Fruit fly (Drosophila melanogaster) whole organism, embryonic: Measurements from ENCODE around the gene Delta.
A peak's percentile ranks its signal among the peaks of the same experiment; 100 is the strongest.

Experiments used
- CG10431 ChIP-seq: fragments of 200-800 bp; sonication (Bioruptor generic); optimal IDR thresholded peaks from 3 replicates; lab custom pipeline; 2018; ENCODE audit warnings: missing biosample characterization, mild to moderate bottlenecking, missing genetic modification characterization
- CG10565 ChIP-seq: fragments of 200-800 bp; sonication (Bioruptor generic); optimal IDR thresholded peaks from 3 replicates; lab custom pipeline; 2016; ENCODE audit warnings: missing biosample characterization, mild to moderate bottlenecking, missing genetic modification characterization
- CG10654 ChIP-seq: fragments of 200-800 bp; sonication (Bioruptor generic); optimal IDR thresholded peaks from 2 replicates; lab custom pipeline; 2016; ENCODE audit warnings: missing biosample characterization, missing genetic modification characterization
- CG12769 ChIP-seq: fragments of 200-800 bp; sonication (Bioruptor generic); optimal IDR thresholded peaks from 2 replicates; lab custom pipeline; 2019; ENCODE audit warnings: missing biosample characterization, mild to moderate bottlenecking, missing genetic modification characterization, moderate library complexity
- CG13296 ChIP-seq: fragments of 200-800 bp; sonication (Bioruptor generic); optimal IDR thresholded peaks from 3 replicates; lab custom pipeline; 2018; ENCODE audit warnings: missing biosample characterization, mild to moderate bottlenecking, missing genetic modification characterization
- CG16779 ChIP-seq: fragments of 200-800 bp; sonication (Bioruptor generic); IDR thresholded peaks from 2 replicates; pipeline ENCODE4 v1.3.6; 2022; ENCODE audit warnings: missing biosample characterization, missing genetic modification characterization
- CG17612 ChIP-seq: fragments of 200-800 bp; sonication (Bioruptor generic); IDR thresholded peaks from 2 replicates; pipeline ENCODE4 v1.3.6; 2022; ENCODE audit warnings: missing biosample characterization, missing genetic modification characterization
- CG17829 ChIP-seq: fragments of 200-800 bp; optimal IDR thresholded peaks from 2 replicates; lab custom pipeline; 2019; ENCODE audit warnings: missing biosample characterization, mild to moderate bottlenecking, missing genetic modification characterization, moderate library complexity
- CG17912 ChIP-seq: fragments of 200-800 bp; sonication (Bioruptor generic); optimal IDR thresholded peaks from 2 replicates; lab custom pipeline; 2018; ENCODE audit warnings: missing biosample characterization, mild to moderate bottlenecking, missing genetic modification characterization
- CG1832 ChIP-seq: fragments of 200-800 bp; sonication (Bioruptor generic); optimal IDR thresholded peaks from 2 replicates; lab custom pipeline; 2017; ENCODE audit warnings: missing biosample characterization, mild to moderate bottlenecking, missing genetic modification characterization, inconsistent platforms
- CG2116 ChIP-seq: fragments of 200-800 bp; sonication (Bioruptor generic); optimal IDR thresholded peaks from 3 replicates; lab custom pipeline; 2018; ENCODE audit warnings: missing biosample characterization, mild to moderate bottlenecking, missing genetic modification characterization
- CG2712 ChIP-seq: fragments of 200-800 bp; optimal IDR thresholded peaks from 3 replicates; lab custom pipeline; 2019; ENCODE audit warnings: missing biosample characterization, mild to moderate bottlenecking, missing genetic modification characterization, moderate library complexity
- CG31365 ChIP-seq: fragments of 200-800 bp; sonication (Bioruptor generic); optimal IDR thresholded peaks from 2 replicates; lab custom pipeline; 2018; ENCODE audit warnings: missing biosample characterization, mild to moderate bottlenecking, missing genetic modification characterization
- CG31388 ChIP-seq: fragments of 200-800 bp; sonication (Bioruptor generic); optimal IDR thresholded peaks from 2 replicates; lab custom pipeline; 2016; ENCODE audit warnings: missing biosample characterization, missing genetic modification characterization
- CG34422 ChIP-seq: fragments of 200-800 bp; sonication (Bioruptor generic); IDR thresholded peaks from 3 replicates; pipeline ENCODE4 v1.3.6; 2022; ENCODE audit warnings: missing biosample characterization, missing genetic modification characterization
- CG4328 ChIP-seq: fragments of 200-800 bp; sonication (Bioruptor generic); optimal IDR thresholded peaks from 3 replicates; lab custom pipeline; 2017; ENCODE audit warnings: missing biosample characterization, missing genetic modification reagents, missing genetic modification characterization
- CG4404 ChIP-seq: fragments of 200-800 bp; sonication (Bioruptor generic); IDR thresholded peaks from 2 replicates; pipeline ENCODE4 v1.3.6; 2022; ENCODE audit warnings: missing biosample characterization, missing genetic modification characterization
- CG8089 ChIP-seq: fragments of 200-800 bp; sonication (Bioruptor generic); optimal IDR thresholded peaks from 3 replicates; lab custom pipeline; 2016; ENCODE audit warnings: missing biosample characterization, missing genetic modification characterization
- CG8290 ChIP-seq, 3 experiments: fragments of 200-800 bp; sonication (Bioruptor generic); optimal IDR thresholded peaks; 2 replicates each; lab custom pipeline; 2016 to 2019; ENCODE audit warnings: missing biosample characterization in 3 of 3, missing genetic modification characterization in 3 of 3, mild to moderate bottlenecking in 2 of 3, moderate library complexity in 1 of 3
- CG8924 ChIP-seq: fragments of 200-800 bp; optimal IDR thresholded peaks from 3 replicates; lab custom pipeline; 2019; ENCODE audit warnings: missing biosample characterization, mild to moderate bottlenecking, missing genetic modification characterization, moderate library complexity
- CG9727 ChIP-seq: fragments of 200-800 bp; sonication (Bioruptor generic); optimal IDR thresholded peaks from 3 replicates; lab custom pipeline; 2017; ENCODE audit warnings: missing biosample characterization, mild to moderate bottlenecking, missing genetic modification characterization
- CG9817 ChIP-seq: fragments of 200-800 bp; sonication (Bioruptor generic); optimal IDR thresholded peaks from 2 replicates; lab custom pipeline; 2018; ENCODE audit warnings: missing biosample characterization, mild to moderate bottlenecking, missing genetic modification characterization, moderate library complexity
- Dll ChIP-seq: fragments of 200-800 bp; sonication (Bioruptor generic); IDR thresholded peaks from 4 replicates; pipeline ENCODE4 v1.3.6; 2022; ENCODE audit warnings: missing biosample characterization, missing genetic modification characterization; ENCODE audit not compliant: partially characterized antibody
- E2f2 ChIP-seq: fragments of 200-800 bp; sonication (Bioruptor generic); IDR thresholded peaks from 2 replicates; pipeline ENCODE4 v1.3.6; 2022; ENCODE audit warnings: missing biosample characterization, missing genetic modification characterization
- Ets97D ChIP-seq: fragments of 200-800 bp; sonication (Bioruptor generic); optimal IDR thresholded peaks from 3 replicates; lab custom pipeline; 2016; ENCODE audit warnings: missing biosample characterization, missing genetic modification characterization
- HLH3B ChIP-seq: fragments of 200-800 bp; sonication (Bioruptor generic); IDR thresholded peaks from 2 replicates; pipeline ENCODE4 v1.3.6; 2022; ENCODE audit warnings: missing biosample characterization, missing genetic modification characterization
- HLHmδ ChIP-seq: fragments of 200-800 bp; sonication (Bioruptor generic); optimal IDR thresholded peaks from 2 replicates; lab custom pipeline; 2018; ENCODE audit warnings: missing biosample characterization, mild to moderate bottlenecking, missing genetic modification characterization, moderate library complexity
- Hey ChIP-seq: fragments of 200-800 bp; sonication (Bioruptor generic); optimal IDR thresholded peaks from 3 replicates; lab custom pipeline; 2018; ENCODE audit warnings: missing biosample characterization, mild to moderate bottlenecking, missing genetic modification characterization
- HmgD ChIP-seq: fragments of 200-800 bp; sonication (Bioruptor generic); optimal IDR thresholded peaks from 3 replicates; lab custom pipeline; 2016; ENCODE audit warnings: missing biosample characterization, missing genetic modification characterization
- MESR4 ChIP-seq: fragments of 200-800 bp; sonication (Bioruptor generic); optimal IDR thresholded peaks from 2 replicates; lab custom pipeline; 2018; ENCODE audit warnings: missing biosample characterization, mild to moderate bottlenecking, missing genetic modification characterization, moderate library complexity
- NFAT ChIP-seq: fragments of 200-800 bp; sonication (Bioruptor generic); IDR thresholded peaks from 2 replicates; pipeline ENCODE4 v1.3.6; 2022; ENCODE audit warnings: missing biosample characterization, missing genetic modification characterization
- Oli ChIP-seq: fragments of 200-800 bp; sonication (Bioruptor generic); optimal IDR thresholded peaks from 2 replicates; lab custom pipeline; 2018; ENCODE audit warnings: missing biosample characterization, mild to moderate bottlenecking, missing genetic modification characterization, moderate library complexity
- Sox100B ChIP-seq: fragments of 200-800 bp; sonication (Bioruptor generic); optimal IDR thresholded peaks from 3 replicates; lab custom pipeline; 2018; ENCODE audit warnings: missing biosample characterization, mild to moderate bottlenecking, missing genetic modification characterization
- aop ChIP-seq: fragments of 200-800 bp; sonication (Bioruptor generic); IDR thresholded peaks from 2 replicates; pipeline ENCODE4 v1.3.6; 2022; ENCODE audit warnings: missing biosample characterization, missing genetic modification characterization
- bab2 ChIP-seq: fragments of 200-800 bp; sonication (Bioruptor generic); optimal IDR thresholded peaks from 2 replicates; lab custom pipeline; 2016; ENCODE audit warnings: missing biosample characterization, missing genetic modification characterization
- bsh ChIP-seq, 2 experiments: fragments of 200-800 bp; sonication (Bioruptor generic); optimal IDR thresholded peaks; 2 replicates each; lab custom pipeline; 2017 to 2018; ENCODE audit warnings: mild to moderate bottlenecking in 2 of 2, missing biosample characterization in 2 of 2, missing genetic modification characterization in 2 of 2, moderate library complexity in 1 of 2
- chm ChIP-seq: fragments of 200-800 bp; sonication (Bioruptor generic); IDR thresholded peaks from 2 replicates; pipeline ENCODE4 v1.3.6; 2022; ENCODE audit warnings: missing biosample characterization, missing genetic modification characterization
- eve ChIP-seq, 2 experiments: fragments of >200 bp; optimal IDR thresholded peaks; 2 replicates each; lab custom pipeline; 2017; ENCODE audit warnings: missing biosample characterization in 2 of 2, missing genetic modification characterization in 2 of 2
- gro ChIP-seq: fragments of 200-800 bp; sonication (Bioruptor generic); optimal IDR thresholded peaks from 2 replicates; lab custom pipeline; 2016; ENCODE audit warnings: missing biosample characterization, missing genetic modification characterization
- lab ChIP-seq: fragments of 200-800 bp; sonication (Bioruptor generic); optimal IDR thresholded peaks from 3 replicates; lab custom pipeline; 2017; ENCODE audit warnings: missing biosample characterization, missing genetic modification characterization, mild to moderate bottlenecking, moderate library complexity, missing genetic modification reagents
- nmo ChIP-seq: fragments of 200-800 bp; sonication (Bioruptor generic); optimal IDR thresholded peaks from 2 replicates; lab custom pipeline; 2018; ENCODE audit warnings: missing biosample characterization, mild to moderate bottlenecking, missing genetic modification characterization, moderate library complexity
- oc ChIP-seq: fragments of 200-800 bp; sonication (Bioruptor generic); optimal IDR thresholded peaks from 2 replicates; lab custom pipeline; 2018; ENCODE audit warnings: missing biosample characterization, mild to moderate bottlenecking, missing genetic modification characterization, moderate library complexity
- otp ChIP-seq: fragments of 200-800 bp; sonication (Bioruptor generic); IDR thresholded peaks from 3 replicates; pipeline ENCODE4, ENCODE4 v1.3.6; 2022; ENCODE audit warnings: missing biosample characterization, missing genetic modification characterization
- sens ChIP-seq: fragments of 200-800 bp; sonication (Bioruptor generic); peaks from one replicate; lab custom pipeline; 2016; ENCODE audit warnings: missing biosample characterization, missing genetic modification characterization
- sima ChIP-seq: fragments of 200-800 bp; sonication (Bioruptor generic); optimal IDR thresholded peaks from 2 replicates; lab custom pipeline; 2016; ENCODE audit warnings: missing biosample characterization, missing genetic modification characterization
- tio ChIP-seq: fragments of 200-800 bp; sonication (Bioruptor generic); optimal IDR thresholded peaks from 2 replicates; lab custom pipeline; 2017; ENCODE audit warnings: missing biosample characterization, missing genetic modification characterization, inconsistent platforms
- wek ChIP-seq: fragments of 200-800 bp; sonication (Bioruptor generic); optimal IDR thresholded peaks from 3 replicates; lab custom pipeline; 2018; ENCODE audit warnings: missing biosample characterization, mild to moderate bottlenecking, missing genetic modification characterization, moderate library complexity
- yki ChIP-seq: fragments of >200 bp; optimal IDR thresholded peaks from 3 replicates; lab custom pipeline; 2018
- zen2 ChIP-seq: fragments of 200-800 bp; sonication (Bioruptor generic); IDR thresholded peaks from 3 replicates; pipeline ENCODE4 v1.3.6; 2022; ENCODE audit warnings: missing biosample characterization, missing genetic modification characterization; ENCODE audit not compliant: partially characterized antibody
- zf30C ChIP-seq: fragments of 200-800 bp; sonication (Bioruptor generic); optimal IDR thresholded peaks from 3 replicates; lab custom pipeline; 2018; ENCODE audit warnings: missing biosample characterization, mild to moderate bottlenecking, missing genetic modification characterization

Delta gene

DNA sequence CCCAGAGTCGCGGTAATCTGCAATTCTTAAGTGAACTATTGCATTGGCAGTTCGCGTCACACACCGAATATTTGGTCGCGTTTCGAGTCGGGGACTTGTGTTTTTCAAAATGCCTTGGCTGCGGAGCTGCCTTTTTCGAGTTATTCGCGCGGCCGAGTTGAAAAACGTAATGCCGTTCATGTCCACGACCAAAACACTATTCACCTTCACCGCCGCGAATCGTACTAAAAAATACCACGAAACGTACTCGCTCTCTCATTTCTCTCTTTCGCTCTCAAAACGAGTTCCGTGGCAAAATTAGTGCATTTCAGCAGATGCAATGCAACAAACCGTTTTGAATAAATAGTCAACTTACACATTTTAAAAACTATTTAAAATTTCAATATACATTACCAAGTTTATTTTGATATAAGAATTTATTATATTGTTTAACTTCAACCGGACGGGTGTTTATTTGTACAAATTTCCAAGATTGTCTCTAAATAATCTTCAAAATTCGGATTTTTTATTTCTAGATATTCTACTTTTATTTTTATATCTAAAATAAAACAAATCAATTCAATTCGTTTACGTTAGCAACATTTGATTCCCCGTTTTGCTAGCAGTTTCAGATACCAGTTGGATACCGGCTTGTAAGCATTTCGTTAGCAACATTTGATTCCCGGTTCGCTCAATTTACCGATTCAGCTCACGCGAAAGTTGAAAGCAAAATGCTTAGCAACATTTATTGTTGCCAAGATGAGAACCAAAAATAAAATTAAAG, at the start of gene Delta (continued):
- TF ChIP-seq otp (GFP tag; lab: Robert Waterston, UW) (no peak), eve (GFP tag; optimal IDR thresholded peaks at IDR 0.05; lab: Kevin White, UChicago) (peak in 1 of 2 experiments; percentile 17), Oli (tag; lab: Kevin White, UChicago) (peak; percentile 1), oc (tag; lab: Kevin White, UChicago) (peak; percentile 43), sens (GFP tag; lab: Kevin White, UChicago) (peak; percentile 77), CG17829 (peak; percentile 40), wek (GFP tag; lab: Kevin White, UChicago) (peak; percentile 47), bsh (GFP tag; optimal IDR thresholded peaks at IDR 0.05; lab: Kevin White, UChicago) (peak; percentile 5 to 19), CG10431 (GFP tag; lab: Kevin White, UChicago) (peak; percentile 23), zf30C (peak; percentile 35), CG8290 (GFP tag; optimal IDR thresholded peaks at IDR 0.05; lab: Kevin White, UChicago) (no peak), CG8290 (tag; optimal IDR thresholded peaks at IDR 0.05; lab: Kevin White, UChicago) (no peak), CG12769 (tag; lab: Kevin White, UChicago) (no peak), NFAT (GFP tag; lab: Robert Waterston, UW) (no peak), CG4404 (GFP tag; lab: Robert Waterston, UW) (no peak), MESR4 (no peak), CG8924 (tag; lab: Kevin White, UChicago) (peak; percentile 71), sima (no peak), CG16779 (GFP tag; lab: Robert Waterston, UW) (no peak), Sox100B (peak; percentile 18), HmgD (GFP tag; lab: Kevin White, UChicago) (no peak), CG4328 (no peak), CG17612 (GFP tag; lab: Robert Waterston, UW) (no peak), Ets97D (no peak), CG2116 (peak; percentile 19), Hey (no peak), bab2 (GFP tag; lab: Kevin White, UChicago) (no peak), aop (peak; percentile 33; the same call in 1 of the 2 replicates), Dll (GFP tag; lab: Robert Waterston, UW) (peak; percentile 35; the same call in 1 of the 4 replicates), chm (peak; percentile 89), nmo (GFP tag; lab: Kevin White, UChicago) (peak; percentile 0), CG2712 (peak; percentile 41)

dm6 chr3R:19374689-19375088, 48.7 kb upstream of the Delta start, which contains the start of gene CG3581:
CG3581 (minus strand) TSS chr3R:19374789.
- TF ChIP-seq tio: no peak
- TF ChIP-seq CG9727: no peak
- TF ChIP-seq CG8089 (GFP tag; lab: Kevin White, UChicago): no peak
- TF ChIP-seq CG13296 (GFP tag; lab: Kevin White, UChicago): no peak
- no peak for TF ChIP-seq HLH3B (GFP tag; lab: Robert Waterston, UW)
- no peak for TF ChIP-seq CG31388 (GFP tag; lab: Kevin White, UChicago)
- no peak for TF ChIP-seq CG31365 (tag; lab: Kevin White, UChicago)
- no peak for TF ChIP-seq CG9817 (tag; lab: Kevin White, UChicago)
- TF ChIP-seq CG17912 (GFP tag; lab: Kevin White, UChicago): no peak
- TF ChIP-seq E2f2 (GFP tag; lab: Robert Waterston, UW): no peak
- no peak for TF ChIP-seq CG10565 (GFP tag; lab: Kevin White, UChicago)
- no peak for TF ChIP-seq CG34422 (GFP tag; lab: Robert Waterston, UW)
- no peak for TF ChIP-seq CG10654
- TF ChIP-seq gro: no peak
- no peak for TF ChIP-seq HLHmδ (GFP tag; lab: Kevin White, UChicago)
- no peak for TF ChIP-seq zen2 (GFP tag; lab: Robert Waterston, UW)
- no peak for TF ChIP-seq lab (GFP tag; lab: Kevin White, UChicago)
- TF ChIP-seq yki (lab: Kevin White, UChicago): no peak
- TF ChIP-seq CG1832 (GFP tag; lab: Kevin White, UChicago): no peak
- TF ChIP-seq, all 482 proteins: peak for 0
